Worm (Caenorhabditis elegans): ENCODE data around the gene sru-3.

Gene sru-3

ce11 chrIV:9516831-9517230 lies 20.4 kb downstream of the sru-3 start, which contains the start of gene C33A12.19:
Gene C33A12.19 (plus strand): TSS chrIV:9516999.
- no peak for TF ChIP-seq nhr-11 (tag; optimal IDR thresholded peaks at IDR 0.05)
- TF ChIP-seq blmp-1 (tag; optimal IDR thresholded peaks at IDR 0.05; ENCODE audit: insufficient read depth): peak; percentile 59
- no peak for TF ChIP-seq snpc-4 (tag; optimal IDR thresholded peaks at IDR 0.05)
- TF ChIP-seq nhr-129 (tag; optimal IDR thresholded peaks at IDR 0.05): peak; percentile 19
- no peak for TF ChIP-seq ama-1 (optimal IDR thresholded peaks at IDR 0.05)
- TF ChIP-seq lin-39 (tag; optimal IDR thresholded peaks at IDR 0.05): no peak
- peak; percentile 28 for TF ChIP-seq nhr-25 (tag; optimal IDR thresholded peaks at IDR 0.05)
- TF ChIP-seq ztf-4 (tag; optimal IDR thresholded peaks at IDR 0.05): no peak
- TF ChIP-seq sma-9 (GFP tag; optimal IDR thresholded peaks at IDR 0.05): peak; percentile 66
- no peak for TF ChIP-seq sma-9 (tag; optimal IDR thresholded peaks at IDR 0.05)
- peak; percentile 44 for TF ChIP-seq gmeb-1 (tag; optimal IDR thresholded peaks at IDR 0.05)
- TF ChIP-seq sma-3 (GFP tag; optimal IDR thresholded peaks at IDR 0.05): peak; percentile 53
- TF ChIP-seq nhr-21 (tag; optimal IDR thresholded peaks at IDR 0.05): peak; percentile 40
- no peak for TF ChIP-seq F13H6.1 (tag; optimal IDR thresholded peaks at IDR 0.05)
- TF ChIP-seq ceh-16 (tag; optimal IDR thresholded peaks at IDR 0.05): no peak
- peak in 1 of 2 experiments; percentile 32 for TF ChIP-seq lsy-2 (tag; optimal IDR thresholded peaks at IDR 0.05)
- TF ChIP-seq C34F6.9 (tag; optimal IDR thresholded peaks at IDR 0.05): no peak
- TF ChIP-seq alr-1 (tag; optimal IDR thresholded peaks at IDR 0.05): no peak
- TF ChIP-seq egl-27 (tag; optimal IDR thresholded peaks at IDR 0.05): no peak
- peak; percentile 30 for TF ChIP-seq fos-1 (tag; optimal IDR thresholded peaks at IDR 0.05)

- TF ChIP-seq unc-62 (GFP tag; optimal IDR thresholded peaks at IDR 0.05) (no peak), nhr-10 (tag; optimal IDR thresholded peaks at IDR 0.05) (no peak), nhr-21 (tag; optimal IDR thresholded peaks at IDR 0.05) (peak; percentile 25)
Observed at ce11 chrIV:9518608-9519007, 22.2 kb downstream of the sru-3 start, which contains the start of gene nlp-35. Gene nlp-35 (minus strand): TSS chrIV:9518926.

- TF ChIP-seq nhr-237 (tag; optimal IDR thresholded peaks at IDR 0.05) (no peak), nhr-25 (tag; optimal IDR thresholded peaks at IDR 0.05) (no peak), ztf-11 (tag; optimal IDR thresholded peaks at IDR 0.05) (no peak), C34F6.9 (tag; optimal IDR thresholded peaks at IDR 0.05) (no peak), ztf-1 (GFP tag; conservative IDR thresholded peaks at IDR 0.05) (no peak), mdl-1 (tag; optimal IDR thresholded peaks at IDR 0.05) (no peak), crh-2 (tag; optimal IDR thresholded peaks at IDR 0.05) (no peak), F13H6.1 (tag; optimal IDR thresholded peaks at IDR 0.05) (no peak), sma-3 (GFP tag; optimal IDR thresholded peaks at IDR 0.05) (no peak), lin-13 (GFP tag; optimal IDR thresholded peaks at IDR 0.05) (no peak), nhr-21 (tag; optimal IDR thresholded peaks at IDR 0.05) (no peak), mab-5 (tag; optimal IDR thresholded peaks at IDR 0.05) (no peak), ceh-82 (tag; optimal IDR thresholded peaks at IDR 0.05) (no peak), snpc-4 (tag; optimal IDR thresholded peaks at IDR 0.05) (no peak), dmd-4 (tag; optimal IDR thresholded peaks at IDR 0.05) (no peak), ceh-16 (tag; optimal IDR thresholded peaks at IDR 0.05) (no peak)
Observed at ce11 chrIV:9520629-9521028, 24.2 kb downstream of the sru-3 start.

ce11 chrIV:9523139-9523538 lies 26.7 kb downstream of the sru-3 start:
- TF ChIP-seq ceh-82 (tag; optimal IDR thresholded peaks at IDR 0.05): no peak
- TF ChIP-seq mbf-1 (tag; optimal IDR thresholded peaks at IDR 0.05): no peak

- TF ChIP-seq nhr-129 (tag; optimal IDR thresholded peaks at IDR 0.05) (no peak), nhr-12 (tag; optimal IDR thresholded peaks at IDR 0.05) (no peak), nhr-23 (tag; optimal IDR thresholded peaks at IDR 0.05) (no peak), ztf-11 (tag; optimal IDR thresholded peaks at IDR 0.05) (no peak), ama-1 (optimal IDR thresholded peaks at IDR 0.05) (no peak), unc-39 (tag; optimal IDR thresholded peaks at IDR 0.05) (no peak), ztf-4 (tag; optimal IDR thresholded peaks at IDR 0.05) (no peak), lin-13 (GFP tag; optimal IDR thresholded peaks at IDR 0.05) (peak; percentile 27), aly-2 (tag; optimal IDR thresholded peaks at IDR 0.05) (no peak), unc-62 (GFP tag; optimal IDR thresholded peaks at IDR 0.05) (no peak), crh-2 (tag; optimal IDR thresholded peaks at IDR 0.05) (peak; percentile 36), lsy-2 (tag; optimal IDR thresholded peaks at IDR 0.05) (peak in 1 of 2 experiments; percentile 70), gmeb-1 (tag; optimal IDR thresholded peaks at IDR 0.05) (peak; percentile 87), nhr-6 (tag; optimal IDR thresholded peaks at IDR 0.05) (no peak), zag-1 (tag; optimal IDR thresholded peaks at IDR 0.05) (no peak), mdl-1 (tag; optimal IDR thresholded peaks at IDR 0.05) (no peak), nhr-77 (tag; optimal IDR thresholded peaks at IDR 0.05) (no peak), sma-3 (GFP tag; optimal IDR thresholded peaks at IDR 0.05) (peak; percentile 28), snpc-4 (tag; optimal IDR thresholded peaks at IDR 0.05) (peak; percentile 68), sem-4 (tag; optimal IDR thresholded peaks at IDR 0.05) (no peak), sma-9 (GFP tag; optimal IDR thresholded peaks at IDR 0.05) (peak; percentile 12), sma-9 (tag; optimal IDR thresholded peaks at IDR 0.05) (no peak), C34F6.9 (tag; optimal IDR thresholded peaks at IDR 0.05) (peak; percentile 39), fos-1 (tag; optimal IDR thresholded peaks at IDR 0.05) (peak; percentile 6), lin-39 (tag; optimal IDR thresholded peaks at IDR 0.05) (no peak), nhr-25 (tag; optimal IDR thresholded peaks at IDR 0.05) (peak; percentile 21), unc-55 (GFP tag; optimal IDR thresholded peaks at IDR 0.05) (peak; percentile 33)
Observed at ce11 chrIV:9524849-9525460, 28.5 kb downstream of the sru-3 start, which contains the start of gene ndua-5. Gene ndua-5 (minus strand): TSS chrIV:9524899.

All from whole organism, L2 larva.